Worm (Caenorhabditis elegans): ENCODE data around the gene F55G1.6.

Gene F55G1.6

DNA sequence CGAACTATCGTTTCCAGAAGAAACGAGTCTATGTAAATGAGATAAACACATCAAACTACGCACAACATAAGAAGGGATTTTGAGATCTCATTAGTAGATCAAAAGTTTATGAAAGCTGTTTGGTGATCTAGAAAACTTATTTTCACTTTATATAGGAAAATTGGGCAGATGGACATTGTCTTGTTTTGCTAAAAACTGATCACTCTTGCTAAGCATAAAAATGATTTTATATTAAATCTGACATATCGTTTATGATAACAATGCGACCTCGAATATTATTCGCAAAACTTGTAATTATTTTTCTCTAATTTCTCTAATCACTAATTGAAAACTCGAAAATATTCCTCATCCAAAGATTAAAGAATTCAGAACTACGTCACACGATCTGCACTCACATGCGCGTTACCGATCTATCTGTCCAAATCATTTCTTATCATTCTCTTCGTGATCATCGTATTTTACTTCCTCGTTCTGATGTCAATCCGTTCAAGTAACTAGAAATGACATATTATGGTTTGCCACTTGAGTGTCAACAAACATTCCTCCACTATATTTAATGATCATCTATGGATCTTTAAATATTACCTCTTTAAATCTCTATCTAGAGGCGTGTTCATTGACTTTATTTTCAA, 3.4 kb upstream of the F55G1.6 start, which contains the start of gene F55G1.7:
F55G1.7 (minus strand) TSS at position 51 of the 632 bp plus-strand sequence.
- TF ChIP-seq sma-9 (GFP tag; optimal IDR thresholded peaks at IDR 0.05): peak; percentile 47
- no peak for TF ChIP-seq sma-9 (tag; optimal IDR thresholded peaks at IDR 0.05)
- TF ChIP-seq mab-5 (tag; optimal IDR thresholded peaks at IDR 0.05): no peak
- no peak for TF ChIP-seq ztf-4 (tag; optimal IDR thresholded peaks at IDR 0.05)
- no peak for TF ChIP-seq C34F6.9 (tag; optimal IDR thresholded peaks at IDR 0.05)

DNA sequence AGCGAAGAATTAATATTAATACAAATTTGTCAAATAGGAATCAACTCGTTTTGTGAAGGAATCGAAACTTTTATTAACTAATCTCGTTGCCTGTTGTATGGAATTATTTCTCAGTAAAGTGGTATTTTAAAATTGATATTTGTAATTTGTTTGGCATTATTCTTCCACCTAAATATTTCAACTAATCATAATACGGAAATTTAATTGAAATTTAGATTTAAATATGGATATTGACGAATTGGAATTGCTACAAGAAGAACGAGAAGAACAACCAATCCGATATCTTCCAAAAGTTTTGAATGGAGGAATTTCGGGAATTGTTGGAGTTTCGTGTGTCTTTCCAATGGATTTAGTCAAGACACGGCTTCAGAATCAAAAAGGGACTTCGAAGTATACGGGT, 1.5 kb downstream of the F55G1.6 start, which contains the start of gene slc-25A18.2:
slc-25A18.2 (plus strand) TSS at position 216 of the 400 bp plus-strand sequence.
- no peak for TF ChIP-seq sem-4 (tag; optimal IDR thresholded peaks at IDR 0.05)
- no peak for TF ChIP-seq elt-1 (tag; optimal IDR thresholded peaks at IDR 0.05)
- TF ChIP-seq unc-55 (GFP tag; optimal IDR thresholded peaks at IDR 0.05): no peak
- TF ChIP-seq nhr-11 (tag; optimal IDR thresholded peaks at IDR 0.05): no peak
- TF ChIP-seq nhr-129 (tag; optimal IDR thresholded peaks at IDR 0.05): no peak
- TF ChIP-seq mdl-1 (tag; optimal IDR thresholded peaks at IDR 0.05): no peak
- TF ChIP-seq crh-2 (tag; optimal IDR thresholded peaks at IDR 0.05): no peak
- TF ChIP-seq nhr-25 (tag; optimal IDR thresholded peaks at IDR 0.05): no peak
- no peak for TF ChIP-seq ztf-4 (tag; optimal IDR thresholded peaks at IDR 0.05)
- no peak for TF ChIP-seq mab-5 (tag; optimal IDR thresholded peaks at IDR 0.05)
- no peak for TF ChIP-seq ceh-82 (tag; optimal IDR thresholded peaks at IDR 0.05)
- TF ChIP-seq lin-39 (tag; optimal IDR thresholded peaks at IDR 0.05): no peak

DNA sequence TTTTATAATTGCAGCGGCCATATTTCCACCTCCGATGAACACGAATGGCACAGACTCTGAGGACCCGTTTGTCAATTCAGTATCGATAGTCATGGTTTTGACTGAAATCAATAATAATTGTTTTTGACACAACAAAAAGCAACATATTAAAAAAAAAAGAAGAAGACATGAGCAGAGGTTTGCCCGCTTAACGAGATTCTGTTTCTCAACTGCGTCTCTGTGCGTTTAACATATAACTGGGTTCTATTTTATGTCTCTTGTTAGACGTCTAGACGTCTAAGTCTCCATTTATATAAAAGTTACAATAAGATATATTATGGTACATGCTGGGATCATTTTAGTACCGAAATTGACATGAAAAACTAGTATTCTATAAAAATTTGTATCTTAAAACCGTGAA, 3.9 kb downstream of the F55G1.6 start, which contains the start of gene pycr-4:
pycr-4 (minus strand) TSS at position 101 of the 400 bp plus-strand sequence.
- TF ChIP-seq ceh-82 (tag; optimal IDR thresholded peaks at IDR 0.05): no peak
- TF ChIP-seq lsy-2 (tag; optimal IDR thresholded peaks at IDR 0.05): no peak
- peak; percentile 25 for TF ChIP-seq sma-9 (GFP tag; optimal IDR thresholded peaks at IDR 0.05)
- no peak for TF ChIP-seq sma-9 (tag; optimal IDR thresholded peaks at IDR 0.05)
- peak; percentile 13 for TF ChIP-seq C34F6.9 (tag; optimal IDR thresholded peaks at IDR 0.05)

DNA sequence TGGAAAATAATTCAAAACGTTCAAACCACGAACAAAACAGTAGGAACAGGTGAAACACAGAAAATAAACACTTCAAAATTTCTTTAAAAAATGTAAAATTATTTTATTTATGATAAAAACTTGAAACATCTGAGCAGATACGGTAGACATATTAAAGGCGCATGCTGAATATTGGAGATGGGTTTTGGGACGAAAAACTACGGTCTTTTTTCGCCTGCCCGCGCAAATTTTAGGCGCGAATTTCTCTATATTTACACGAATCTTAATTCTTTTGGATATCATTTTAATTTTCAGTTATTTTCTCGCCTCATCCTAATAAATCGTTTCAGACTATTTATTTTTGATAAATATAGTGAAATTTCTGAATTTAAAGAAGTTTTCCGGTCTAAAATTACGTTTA, 4.4 kb downstream of the F55G1.6 start:
- TF ChIP-seq nhr-25 (tag; optimal IDR thresholded peaks at IDR 0.05) (no peak), mdl-1 (tag; optimal IDR thresholded peaks at IDR 0.05) (no peak), ZK546.5 (tag; optimal IDR thresholded peaks at IDR 0.05) (no peak), zag-1 (tag; optimal IDR thresholded peaks at IDR 0.05) (no peak), mab-5 (tag; optimal IDR thresholded peaks at IDR 0.05) (no peak), sma-9 (GFP tag; optimal IDR thresholded peaks at IDR 0.05) (no peak), sma-9 (tag; optimal IDR thresholded peaks at IDR 0.05) (no peak)

DNA sequence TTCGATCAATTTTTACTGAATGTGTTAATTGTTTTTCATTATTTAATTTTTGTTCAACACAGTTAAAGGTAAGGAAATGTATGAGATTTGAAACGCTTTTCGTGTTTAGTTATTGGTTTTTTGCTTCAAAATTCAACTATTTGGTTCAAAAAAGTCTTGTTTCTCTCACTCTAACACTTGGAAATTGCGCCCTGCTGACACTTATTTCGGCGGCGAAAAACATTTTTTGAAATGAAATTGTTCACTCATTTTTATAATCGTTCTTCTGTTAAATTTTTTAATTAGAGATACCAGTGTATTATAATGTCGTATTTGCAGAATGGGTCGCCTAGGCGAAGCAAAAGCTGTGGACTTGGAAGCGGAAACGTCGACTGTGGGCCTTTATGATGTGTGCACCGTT, 4.8 kb downstream of the F55G1.6 start, which contains the start of gene rod-1:
rod-1 (plus strand) TSS at position 319 of the 400 bp plus-strand sequence.
- no peak for TF ChIP-seq ztf-4 (tag; optimal IDR thresholded peaks at IDR 0.05)
- TF ChIP-seq unc-55 (GFP tag; optimal IDR thresholded peaks at IDR 0.05): peak; percentile 46

DNA sequence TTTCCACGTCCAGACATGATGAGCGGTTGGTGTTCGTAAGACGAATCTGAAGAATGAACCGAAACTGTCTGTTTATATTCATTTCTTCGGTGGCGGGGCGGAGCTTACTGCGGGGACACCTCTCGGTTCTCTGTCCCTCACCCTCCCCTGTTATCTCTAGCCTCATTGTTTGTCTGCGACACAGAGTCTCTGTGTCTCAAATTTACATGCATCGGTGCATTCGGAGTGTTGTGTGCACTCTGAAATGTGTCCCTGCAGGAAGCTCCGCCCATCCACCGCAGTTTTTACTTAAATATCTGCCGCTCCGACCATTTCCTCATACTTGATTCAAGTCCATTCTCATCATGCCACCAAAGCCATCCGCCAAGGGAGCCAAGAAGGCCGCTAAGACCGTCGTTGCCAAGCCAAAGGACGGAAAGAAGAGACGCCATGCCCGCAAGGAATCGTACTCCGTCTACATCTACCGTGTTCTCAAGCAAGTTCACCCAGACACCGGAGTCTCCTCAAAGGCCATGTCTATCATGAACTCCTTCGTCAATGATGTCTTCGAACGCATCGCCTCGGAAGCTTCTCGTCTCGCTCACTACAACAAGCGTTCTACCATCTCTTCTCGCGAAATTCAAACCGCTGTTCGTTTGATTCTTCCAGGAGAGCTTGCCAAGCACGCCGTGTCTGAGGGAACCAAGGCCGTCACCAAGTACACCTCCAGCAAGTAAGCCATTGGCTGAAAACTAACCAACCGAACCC, 13.1 kb downstream of the F55G1.6 start, which contains the start of the genes his-61 and his-62:
his-61 (minus strand) TSS at position 17 of the 747 bp plus-strand sequence.
his-62 (plus strand) TSS at position 345 of the 747 bp plus-strand sequence.
- TF ChIP-seq zag-1 (tag; optimal IDR thresholded peaks at IDR 0.05): peak; percentile 61
- peak; percentile 24 for TF ChIP-seq nhr-129 (tag; optimal IDR thresholded peaks at IDR 0.05)
- peak; percentile 52 for TF ChIP-seq fos-1 (tag; optimal IDR thresholded peaks at IDR 0.05)
- peak; percentile 2 to 65 for TF ChIP-seq lsy-2 (tag; optimal IDR thresholded peaks at IDR 0.05)
- TF ChIP-seq dmd-4 (tag; optimal IDR thresholded peaks at IDR 0.05): no peak
- TF ChIP-seq unc-39 (tag; optimal IDR thresholded peaks at IDR 0.05): no peak
- no peak for TF ChIP-seq nhr-237 (tag; optimal IDR thresholded peaks at IDR 0.05)
- TF ChIP-seq ama-1 (optimal IDR thresholded peaks at IDR 0.05): no peak
- TF ChIP-seq nhr-25 (tag; optimal IDR thresholded peaks at IDR 0.05): peak; percentile 80
- TF ChIP-seq mdl-1 (tag; optimal IDR thresholded peaks at IDR 0.05): no peak
- peak; percentile 52 for TF ChIP-seq sma-3 (GFP tag; optimal IDR thresholded peaks at IDR 0.05)
- TF ChIP-seq ZK546.5 (tag; optimal IDR thresholded peaks at IDR 0.05): no peak
- peak; percentile 51 for TF ChIP-seq ceh-16 (tag; optimal IDR thresholded peaks at IDR 0.05)
- TF ChIP-seq snpc-4 (tag; optimal IDR thresholded peaks at IDR 0.05): no peak
- no peak for TF ChIP-seq Y55F3AM.14 (GFP tag; optimal IDR thresholded peaks at IDR 0.05)
- TF ChIP-seq lin-13 (GFP tag; optimal IDR thresholded peaks at IDR 0.05): peak; percentile 74
- TF ChIP-seq unc-55 (GFP tag; optimal IDR thresholded peaks at IDR 0.05): peak; percentile 49
- peak; percentile 89 for TF ChIP-seq sma-9 (GFP tag; optimal IDR thresholded peaks at IDR 0.05)
- TF ChIP-seq sma-9 (tag; optimal IDR thresholded peaks at IDR 0.05): no peak
- TF ChIP-seq lin-39 (tag; optimal IDR thresholded peaks at IDR 0.05): no peak
- TF ChIP-seq F13H6.1 (tag; optimal IDR thresholded peaks at IDR 0.05): peak; percentile 73
- TF ChIP-seq elt-1 (tag; optimal IDR thresholded peaks at IDR 0.05): no peak
- TF ChIP-seq gmeb-1 (tag; optimal IDR thresholded peaks at IDR 0.05): no peak
- no peak for TF ChIP-seq elt-3 (tag; optimal IDR thresholded peaks at IDR 0.05)
- no peak for TF ChIP-seq alr-1 (tag; optimal IDR thresholded peaks at IDR 0.05)
- TF ChIP-seq crh-2 (tag; optimal IDR thresholded peaks at IDR 0.05): peak; percentile 81
- peak; percentile 56 for TF ChIP-seq C34F6.9 (tag; optimal IDR thresholded peaks at IDR 0.05)
- TF ChIP-seq mab-5 (tag; optimal IDR thresholded peaks at IDR 0.05): peak; percentile 71

Measured in whole organism, L2 larva.